Fruit fly (Drosophila melanogaster) Kc167 (cell line): ENCODE data around the gene CG9920.

ENCODE experiments used
- h ChIP-seq: fragments of >200 bp; optimal IDR thresholded peaks from 3 replicates; lab custom pipeline; 2018; ENCODE audit warnings: missing external identifiers
- insv ChIP-seq: fragments of >200 bp; optimal IDR thresholded peaks from 3 replicates; lab custom pipeline; 2018; ENCODE audit warnings: missing external identifiers
- psq ChIP-seq: fragments of >200 bp; optimal IDR thresholded peaks from 2 replicates; lab custom pipeline; 2017; ENCODE audit warnings: missing external identifiers

DNA sequence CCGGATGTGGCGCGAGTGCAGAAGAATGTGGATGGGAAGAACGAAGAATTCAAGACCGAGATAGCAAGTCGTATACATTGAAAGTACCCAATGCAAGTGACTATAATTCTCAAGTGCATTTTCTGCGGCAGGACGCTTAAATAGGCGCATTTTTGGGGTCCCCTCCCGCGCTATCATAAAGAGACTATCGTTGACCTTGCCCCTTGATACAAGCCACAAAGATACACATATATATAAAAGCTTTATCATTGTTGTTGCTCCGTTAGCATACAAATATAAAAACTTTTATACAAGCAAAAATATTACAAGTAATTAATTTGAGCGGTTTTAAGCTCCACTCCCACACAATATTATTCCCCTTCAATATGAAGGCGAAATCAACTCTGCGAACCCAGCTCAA lies 9.7 kb downstream of the CG9920 start:
- TF ChIP-seq psq (lab: Kevin White, UChicago) (no peak), h (lab: Kevin White, UChicago) (no peak), insv (lab: Kevin White, UChicago) (no peak)
